Worm (Caenorhabditis elegans) whole organism, late embryonic: ENCODE results near the gene F55H2.7.

Experiments
- Y22D7AL.16 ChIP-seq: sonication (generic microtip); optimal IDR thresholded peaks from 2 replicates; lab custom pipeline; 2016; ENCODE audit warnings: missing genetic modification characterization, missing compliant biosample characterization
- ceh-9 ChIP-seq: sonication (generic microtip); optimal IDR thresholded peaks from 2 replicates; lab custom pipeline; 2016; ENCODE audit warnings: mild to moderate bottlenecking, missing genetic modification characterization, inconsistent platforms, missing compliant biosample characterization

DNA sequence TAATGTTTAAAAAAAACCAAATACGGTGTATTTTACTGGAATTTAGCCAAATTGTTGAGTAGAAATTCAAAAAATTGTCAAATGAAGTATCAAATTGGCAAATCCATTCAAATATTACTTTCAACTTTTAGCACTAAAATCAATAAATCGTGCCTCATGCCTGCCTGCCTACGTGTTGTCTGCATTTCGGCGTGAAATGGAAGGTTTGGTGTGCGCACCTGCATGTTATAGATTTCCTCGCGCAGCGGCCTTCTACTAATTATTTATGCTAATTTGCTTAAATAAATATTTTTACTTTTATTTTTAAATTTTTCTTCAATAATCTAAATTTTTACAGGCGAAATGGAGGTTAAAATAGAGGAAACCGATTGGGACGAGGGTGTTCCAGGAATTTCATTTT, 12.8 kb upstream of the F55H2.7 start, which contains the start of gene ZK1098.2:
- TF ChIP-seq Y22D7AL.16 (tag; lab: Kevin White, UChicago) (no peak), ceh-9 (tag; lab: Kevin White, UChicago) (no peak)
